Fruit fly (Drosophila melanogaster) whole organism: ENCODE measurements around the gene CG14442.

Experiments used
- CG8478 ChIP-seq: fragments of >200 bp; optimal IDR thresholded peaks from 2 replicates; lab custom pipeline; 2018; ENCODE audit warnings: inconsistent platforms
- Dll ChIP-seq: fragments of >200 bp; optimal IDR thresholded peaks from 2 replicates; lab custom pipeline; 2017
- EcR ChIP-seq, 2 experiments: fragments of >200 bp; optimal IDR thresholded peaks; 2 replicates each; lab custom pipeline; 2017; ENCODE audit warnings: missing biosample characterization in 2 of 2, missing genetic modification characterization in 2 of 2, missing genetic modification reagents in 2 of 2
- pan ChIP-seq: fragments of >200 bp; optimal IDR thresholded peaks from 2 replicates; lab custom pipeline; 2017
- psq ChIP-seq: fragments of >200 bp; optimal IDR thresholded peaks from 2 replicates; lab custom pipeline; 2017
- usp ChIP-seq: fragments of >200 bp; optimal IDR thresholded peaks from 2 replicates; lab custom pipeline; 2017; ENCODE audit warnings: missing biosample characterization, missing genetic modification characterization, mixed read lengths

The CG14442 gene

dm6 chrX:6641602-6642001 is 53.2 kb downstream of the CG14442 start:
- no peak for TF ChIP-seq EcR (GFP tag; optimal IDR thresholded peaks at IDR 0.05; lab: Kevin White, UChicago)
- no peak for TF ChIP-seq CG8478
- TF ChIP-seq psq (lab: Kevin White, UChicago): no peak
- TF ChIP-seq usp (GFP tag; lab: Kevin White, UChicago): no peak
- TF ChIP-seq pan (lab: Kevin White, UChicago): no peak
- no peak for TF ChIP-seq Dll (lab: Kevin White, UChicago)
